Worm (Caenorhabditis elegans) whole organism, L3 larva: Measurements from ENCODE around the gene Y51B9A.14.

Experiments
- R02D3.7 ChIP-seq: fragments of 150-350 bp; optimal IDR thresholded peaks from 2 replicates; lab custom pipeline; 2014; ENCODE audit warnings: missing biosample characterization, missing genetic modification characterization
- ZK546.5 ChIP-seq: sonication (generic microtip); optimal IDR thresholded peaks from 2 replicates; lab custom pipeline; 2017; ENCODE audit warnings: missing biosample characterization, missing genetic modification characterization
- aly-2 ChIP-seq: fragments of 150-350 bp; optimal IDR thresholded peaks from 2 replicates; lab custom pipeline; 2014; ENCODE audit warnings: missing biosample characterization, missing genetic modification characterization
- ama-1 ChIP-seq: fragments of 150-350 bp; optimal IDR thresholded peaks from 2 replicates; lab custom pipeline; 2018
- ceh-16 ChIP-seq: sonication (generic microtip); optimal IDR thresholded peaks from 2 replicates; lab custom pipeline; 2017; ENCODE audit warnings: missing biosample characterization, missing genetic modification characterization
- ceh-28 ChIP-seq: fragments of 150-350 bp; optimal IDR thresholded peaks from 2 replicates; lab custom pipeline; 2014; ENCODE audit warnings: missing biosample characterization, missing genetic modification reagents, missing genetic modification characterization
- ceh-82 ChIP-seq: fragments of 150-350 bp; optimal IDR thresholded peaks from 2 replicates; lab custom pipeline; 2014; ENCODE audit warnings: missing biosample characterization, missing genetic modification characterization
- ceh-9 ChIP-seq: sonication (generic microtip); optimal IDR thresholded peaks from 2 replicates; lab custom pipeline; 2018; ENCODE audit warnings: missing biosample characterization, missing genetic modification characterization
- egl-27 ChIP-seq: sonication (generic microtip); optimal IDR thresholded peaks from 4 replicates; lab custom pipeline; 2017; ENCODE audit warnings: missing biosample characterization, missing genetic modification reagents, missing genetic modification characterization
- egl-5 ChIP-seq: fragments of 150-350 bp; optimal IDR thresholded peaks from 2 replicates; lab custom pipeline; 2017; ENCODE audit warnings: missing biosample characterization, missing genetic modification reagents, missing genetic modification characterization, inconsistent platforms
- elt-2 ChIP-seq: sonication (generic microtip); optimal IDR thresholded peaks from 2 replicates; lab custom pipeline; 2016; ENCODE audit warnings: missing genetic modification reagents, mild to moderate bottlenecking, missing genetic modification characterization, missing compliant biosample characterization
- elt-3 ChIP-seq, 3 experiments: fragments of 150-350 bp in 1 of 3; sonication (generic microtip) in 2 of 3; optimal IDR thresholded peaks; 2 replicates in 2 of 3; 4 replicates in 1 of 3; lab custom pipeline; 2014 to 2017; ENCODE audit warnings: missing biosample characterization in 3 of 3, missing genetic modification characterization in 3 of 3
- eor-1 ChIP-seq, 2 experiments: fragments of 150-350 bp; optimal IDR thresholded peaks; 2 replicates each; lab custom pipeline; 2014 to 2018; ENCODE audit warnings: missing biosample characterization in 2 of 2, missing genetic modification characterization in 2 of 2
- fkh-10 ChIP-seq: sonication (generic microtip); optimal IDR thresholded peaks from 2 replicates; lab custom pipeline; 2017; ENCODE audit warnings: missing biosample characterization, missing genetic modification reagents, missing genetic modification characterization
- fkh-2 ChIP-seq: fragments of 150-350 bp; optimal IDR thresholded peaks from 2 replicates; lab custom pipeline; 2014; ENCODE audit warnings: missing biosample characterization, missing genetic modification reagents, missing genetic modification characterization
- fos-1 ChIP-seq: fragments of 150-350 bp; optimal IDR thresholded peaks from 2 replicates; lab custom pipeline; 2014; ENCODE audit warnings: missing biosample characterization, missing genetic modification characterization
- hmg-11 ChIP-seq: sonication (generic microtip); optimal IDR thresholded peaks from 2 replicates; lab custom pipeline; 2016; ENCODE audit warnings: missing genetic modification characterization, missing compliant biosample characterization
- jun-1 ChIP-seq: fragments of 150-350 bp; optimal IDR thresholded peaks from 2 replicates; lab custom pipeline; 2014; ENCODE audit warnings: missing biosample characterization, missing genetic modification reagents, missing genetic modification characterization
- lin-39 ChIP-seq: fragments of 150-350 bp; optimal IDR thresholded peaks from 2 replicates; lab custom pipeline; 2018; ENCODE audit warnings: missing biosample characterization, missing genetic modification reagents, missing genetic modification characterization
- mdl-1 ChIP-seq: fragments of 150-350 bp; optimal IDR thresholded peaks from 2 replicates; lab custom pipeline; 2014; ENCODE audit warnings: missing biosample characterization, missing genetic modification characterization
- mml-1 ChIP-seq: fragments of 150-350 bp; sonication (generic microtip); optimal IDR thresholded peaks from 3 replicates; lab custom pipeline; 2014; ENCODE audit warnings: missing biosample characterization, missing genetic modification characterization
- nfya-1 ChIP-seq: sonication (generic microtip); optimal IDR thresholded peaks from 2 replicates; lab custom pipeline; 2017; ENCODE audit warnings: missing genetic modification characterization, mild to moderate bottlenecking, missing compliant biosample characterization, antibody characterized with exemption, moderate library complexity; ENCODE audit not compliant: insufficient read depth
- nhr-11 ChIP-seq: fragments of 150-350 bp; optimal IDR thresholded peaks from 2 replicates; lab custom pipeline; 2014; ENCODE audit warnings: missing biosample characterization, missing genetic modification characterization
- nhr-23 ChIP-seq: fragments of 150-350 bp; optimal IDR thresholded peaks from 2 replicates; lab custom pipeline; 2014; ENCODE audit warnings: missing biosample characterization, missing genetic modification reagents, missing genetic modification characterization
- nhr-237 ChIP-seq: fragments of 150-350 bp; optimal IDR thresholded peaks from 2 replicates; lab custom pipeline; 2014; ENCODE audit warnings: missing biosample characterization, missing genetic modification characterization
- nhr-25 ChIP-seq: sonication (generic microtip); optimal IDR thresholded peaks from 2 replicates; lab custom pipeline; 2017; ENCODE audit warnings: missing biosample characterization, missing genetic modification characterization
- nhr-28 ChIP-seq: fragments of 150-350 bp; optimal IDR thresholded peaks from 2 replicates; lab custom pipeline; 2014; ENCODE audit warnings: missing biosample characterization, missing genetic modification characterization
- nhr-67 ChIP-seq: fragments of 150-350 bp; optimal IDR thresholded peaks from 2 replicates; lab custom pipeline; 2014; ENCODE audit warnings: missing biosample characterization, missing genetic modification characterization
- nhr-77 ChIP-seq: fragments of 150-350 bp; optimal IDR thresholded peaks from 2 replicates; lab custom pipeline; 2014; ENCODE audit warnings: missing biosample characterization, missing genetic modification characterization
- pha-4 ChIP-seq: fragments of 150-350 bp; optimal IDR thresholded peaks from 2 replicates; lab custom pipeline; 2014; ENCODE audit warnings: missing biosample characterization, missing genetic modification reagents, missing genetic modification characterization
- pqm-1 ChIP-seq: fragments of 150-350 bp; optimal IDR thresholded peaks from 2 replicates; lab custom pipeline; 2017; ENCODE audit warnings: missing biosample characterization, missing genetic modification characterization, inconsistent platforms
- sea-2 ChIP-seq: fragments of 150-350 bp; sonication (generic microtip); optimal IDR thresholded peaks from 4 replicates; lab custom pipeline; 2014; ENCODE audit warnings: missing biosample characterization, missing genetic modification reagents, missing genetic modification characterization
- tbx-2 ChIP-seq: sonication (generic microtip); optimal IDR thresholded peaks from 2 replicates; lab custom pipeline; 2016; ENCODE audit warnings: mild to moderate bottlenecking, missing genetic modification characterization, missing compliant biosample characterization
- unc-39 ChIP-seq: sonication (generic microtip); optimal IDR thresholded peaks from 4 replicates; lab custom pipeline; 2017; ENCODE audit warnings: missing biosample characterization, missing genetic modification characterization
- unc-62 ChIP-seq: fragments of 150-350 bp; sonication (generic microtip); optimal IDR thresholded peaks from 4 replicates; lab custom pipeline; 2014; ENCODE audit warnings: missing biosample characterization, missing genetic modification reagents, missing genetic modification characterization
- zag-1 ChIP-seq: fragments of 150-350 bp; optimal IDR thresholded peaks from 2 replicates; lab custom pipeline; 2014; ENCODE audit warnings: missing biosample characterization, missing genetic modification characterization
- ztf-11 ChIP-seq: fragments of 150-350 bp; optimal IDR thresholded peaks from 2 replicates; lab custom pipeline; 2014; ENCODE audit warnings: missing biosample characterization, missing genetic modification characterization
- ztf-4 ChIP-seq: fragments of 150-350 bp; optimal IDR thresholded peaks from 2 replicates; lab custom pipeline; 2014; ENCODE audit warnings: missing biosample characterization, missing genetic modification characterization

Y51B9A.14 gene

DNA sequence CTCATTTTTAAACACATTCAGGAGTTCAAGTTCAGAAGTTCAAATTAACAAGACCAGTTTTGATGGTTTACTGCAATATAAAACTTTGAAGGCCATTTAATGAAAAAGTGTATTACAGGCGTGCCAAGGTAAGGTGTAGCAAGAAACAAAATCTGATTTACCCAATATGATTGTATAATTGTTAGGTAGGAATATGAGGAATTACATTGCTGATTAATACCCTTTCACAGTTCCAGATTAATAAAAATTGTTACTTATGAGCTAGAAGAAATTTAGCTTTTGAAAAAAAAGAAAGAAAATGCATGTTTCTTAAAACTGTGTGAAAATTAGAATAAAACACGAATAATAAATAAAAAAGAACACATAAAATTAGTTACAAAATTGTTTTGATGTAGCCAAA is 35.3 kb upstream of the Y51B9A.14 start, which contains the start of gene kin-15:
TSS of gene kin-15 (minus strand) at position 101 of the 400 bp plus-strand sequence.
- TF ChIP-seq ceh-28 (tag; lab: Kevin White, UChicago) (no peak), nhr-11 (tag; lab: Kevin White, UChicago) (no peak), ceh-9 (no peak), mdl-1 (tag; lab: Kevin White, UChicago) (no peak), zag-1 (no peak)

DNA sequence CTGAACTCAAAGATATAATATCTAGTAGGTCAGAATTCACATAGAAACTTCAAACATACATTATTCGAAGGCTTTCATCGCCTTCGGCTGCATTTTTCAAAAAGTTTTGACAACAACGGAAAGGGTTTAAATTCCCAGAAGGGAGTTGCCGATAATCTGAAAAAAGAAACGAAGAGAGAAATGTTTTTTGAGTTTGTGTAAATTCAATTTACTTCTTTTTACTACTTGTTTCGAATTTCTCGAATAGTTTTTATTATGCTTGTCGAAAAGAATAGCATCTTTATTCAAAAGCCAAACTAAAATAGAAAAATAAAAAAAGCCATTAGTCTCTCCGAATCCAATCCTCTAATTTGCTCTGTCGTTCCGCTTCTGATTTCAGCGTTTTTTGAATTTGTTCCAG is 32.8 kb upstream of the Y51B9A.14 start:
- TF ChIP-seq fkh-10 (GFP tag; lab: Kevin White, UChicago) = peak; percentile 75
- TF ChIP-seq zag-1 = no peak
- no peak for TF ChIP-seq fkh-2

DNA sequence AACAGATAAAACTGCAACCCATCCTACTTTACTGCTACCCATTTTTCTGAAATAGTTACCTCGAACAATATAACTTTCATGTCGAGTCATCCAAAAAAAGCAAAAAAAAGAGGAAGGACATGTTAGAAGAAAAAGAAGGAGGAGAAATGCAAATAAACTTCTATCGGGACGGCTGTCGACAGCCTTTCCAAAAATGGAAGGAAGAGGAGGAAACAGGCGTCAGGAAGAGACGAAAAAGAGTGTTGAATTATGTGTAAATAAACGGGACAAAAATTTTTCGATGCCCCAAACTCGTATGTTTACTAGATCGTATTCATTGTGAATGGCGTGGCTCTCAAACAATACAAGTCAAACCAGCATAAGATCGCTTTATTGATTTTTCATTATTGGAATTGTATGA is 29.4 kb upstream of the Y51B9A.14 start, which contains the start of gene M176.5:
TSS of gene M176.5 (minus strand) at position 101 of the 400 bp plus-strand sequence.
- no peak for TF ChIP-seq zag-1
- peak; percentile 5 for TF ChIP-seq hmg-11 (tag; lab: Kevin White, UChicago)
- TF ChIP-seq pha-4 (tag; lab: Kevin White, UChicago) = peak; percentile 78
- no peak for TF ChIP-seq R02D3.7
- no peak for TF ChIP-seq ceh-28 (tag; lab: Kevin White, UChicago)
- no peak for TF ChIP-seq elt-3 (tag; optimal IDR thresholded peaks at IDR 0.05; lab: Kevin White, UChicago)
- TF ChIP-seq nhr-25 (tag; lab: Kevin White, UChicago) = no peak

DNA sequence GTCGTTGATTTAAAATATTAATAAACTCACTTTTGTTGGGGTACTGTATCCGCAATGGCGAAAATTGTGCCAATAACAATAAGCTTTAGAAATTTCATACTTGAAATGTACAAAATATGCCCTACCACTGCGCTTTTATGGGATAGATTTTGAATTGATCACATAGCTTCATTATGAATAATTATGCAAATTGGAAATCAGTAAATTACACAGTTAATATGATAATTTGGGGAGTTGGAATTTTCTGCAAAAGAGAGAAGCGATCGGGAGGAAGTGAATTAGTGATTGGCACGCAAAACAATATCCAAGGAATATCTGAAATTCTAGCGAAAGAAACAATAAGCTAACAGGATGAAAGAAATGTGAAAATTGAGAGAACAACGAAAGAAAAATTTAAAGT is 27.8 kb upstream of the Y51B9A.14 start, which contains the start of gene M176.10:
TSS of gene M176.10 (minus strand) at position 101 of the 400 bp plus-strand sequence.
- no peak for TF ChIP-seq R02D3.7
- no peak for TF ChIP-seq nhr-237 (tag; lab: Kevin White, UChicago)
- TF ChIP-seq ztf-4 (tag; lab: Kevin White, UChicago) = no peak
- TF ChIP-seq fkh-10 (GFP tag; lab: Kevin White, UChicago) = no peak
- no peak for TF ChIP-seq ceh-16
- no peak for TF ChIP-seq ama-1
- no peak for TF ChIP-seq nhr-77
- TF ChIP-seq aly-2 (tag; lab: Kevin White, UChicago) = no peak
- TF ChIP-seq tbx-2 (tag; lab: Kevin White, UChicago) = no peak
- TF ChIP-seq nfya-1 = no peak
- no peak for TF ChIP-seq nhr-23
- no peak for TF ChIP-seq ceh-82 (tag; lab: Kevin White, UChicago)
- no peak for TF ChIP-seq lin-39
- no peak for TF ChIP-seq ceh-9
- TF ChIP-seq fkh-2 = no peak
- no peak for TF ChIP-seq ZK546.5 (tag; lab: Kevin White, UChicago)
- no peak for TF ChIP-seq hmg-11 (tag; lab: Kevin White, UChicago)
- no peak for TF ChIP-seq mdl-1 (tag; lab: Kevin White, UChicago)
- TF ChIP-seq eor-1 (tag; optimal IDR thresholded peaks at IDR 0.05; lab: Kevin White, UChicago) = no peak
- TF ChIP-seq nhr-11 (tag; lab: Kevin White, UChicago) = no peak

DNA sequence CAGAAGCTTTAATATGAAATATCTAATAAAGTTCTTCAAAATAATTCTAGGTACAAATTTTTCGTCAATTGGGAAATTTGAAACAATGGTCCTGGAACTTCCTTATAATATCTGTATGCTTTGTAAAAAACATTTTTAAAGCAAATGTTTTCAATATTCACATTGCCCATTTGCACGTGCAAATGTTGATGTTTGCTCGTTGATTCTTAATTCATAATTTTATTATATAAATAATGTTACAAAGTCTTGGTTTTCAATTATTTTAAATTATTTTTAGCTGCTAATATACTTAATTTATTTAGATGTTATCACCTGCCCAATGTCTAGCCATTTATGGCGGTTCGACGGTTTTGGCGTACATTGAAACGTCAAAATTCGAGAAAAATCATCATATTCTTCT is 23.7 kb upstream of the Y51B9A.14 start, which contains the start of gene M176.11:
TSS of gene M176.11 (plus strand) at position 301 of the 400 bp plus-strand sequence.
- TF ChIP-seq mml-1 (no peak), unc-39 (tag; lab: Kevin White, UChicago) (no peak), nhr-28 (no peak), egl-5 (tag; lab: Kevin White, UChicago) (no peak), aly-2 (tag; lab: Kevin White, UChicago) (no peak)

DNA sequence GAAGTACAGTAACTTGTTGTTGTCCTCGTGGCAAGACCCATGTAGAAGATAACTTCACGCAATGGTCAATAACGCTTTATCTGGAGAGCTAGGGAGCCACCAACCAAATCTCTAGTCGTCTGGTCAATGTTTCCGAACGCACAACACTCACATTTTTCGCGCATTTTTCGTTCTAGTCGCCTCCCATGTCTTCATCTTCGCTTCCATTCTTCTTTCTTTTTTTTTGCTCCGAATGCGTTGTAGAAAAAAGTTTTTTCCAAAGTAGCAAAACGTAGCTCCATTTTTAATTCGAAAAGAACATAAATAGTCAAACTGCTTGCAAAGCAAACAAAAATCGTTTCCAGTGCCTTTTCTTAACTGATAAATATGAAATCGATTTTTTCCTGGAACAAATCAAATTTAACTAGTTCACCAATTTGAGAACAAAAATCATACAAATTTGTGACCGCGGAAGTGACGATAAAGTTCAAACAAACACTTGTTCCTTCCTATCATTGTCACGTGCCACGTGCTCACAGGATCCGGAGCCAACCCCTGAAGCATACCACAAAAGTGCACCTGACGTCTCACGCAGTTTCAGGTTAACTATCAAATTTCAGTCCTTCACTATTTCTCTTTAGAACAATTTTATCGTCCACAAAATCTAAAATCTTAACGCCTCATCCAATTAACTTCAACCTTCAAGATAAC is 20.7 kb upstream of the Y51B9A.14 start:
- TF ChIP-seq elt-2 (tag; lab: Kevin White, UChicago) (peak; percentile 39), zag-1 (no peak), aly-2 (tag; lab: Kevin White, UChicago) (no peak), nhr-28 (no peak), fos-1 (no peak), nhr-25 (tag; lab: Kevin White, UChicago) (no peak), ama-1 (no peak), pha-4 (tag; lab: Kevin White, UChicago) (peak; percentile 13), egl-5 (tag; lab: Kevin White, UChicago) (no peak), ceh-9 (no peak), eor-1 (tag; optimal IDR thresholded peaks at IDR 0.05; lab: Kevin White, UChicago) (no peak), jun-1 (tag; lab: Kevin White, UChicago) (peak; percentile 26), hmg-11 (tag; lab: Kevin White, UChicago) (no peak), pqm-1 (tag; lab: Kevin White, UChicago) (peak; percentile 55), ztf-4 (tag; lab: Kevin White, UChicago) (no peak), egl-27 (tag; lab: Kevin White, UChicago) (no peak), unc-39 (tag; lab: Kevin White, UChicago) (no peak), ztf-11 (no peak), ceh-16 (no peak), unc-62 (GFP tag; lab: Kevin White, UChicago) (no peak), sea-2 (GFP tag; lab: Kevin White, UChicago) (no peak), ZK546.5 (tag; lab: Kevin White, UChicago) (no peak), nhr-67 (no peak)
